Fruit fly (Drosophila melanogaster): ENCODE data around the gene CG16952.

The CG16952 gene

DNA sequence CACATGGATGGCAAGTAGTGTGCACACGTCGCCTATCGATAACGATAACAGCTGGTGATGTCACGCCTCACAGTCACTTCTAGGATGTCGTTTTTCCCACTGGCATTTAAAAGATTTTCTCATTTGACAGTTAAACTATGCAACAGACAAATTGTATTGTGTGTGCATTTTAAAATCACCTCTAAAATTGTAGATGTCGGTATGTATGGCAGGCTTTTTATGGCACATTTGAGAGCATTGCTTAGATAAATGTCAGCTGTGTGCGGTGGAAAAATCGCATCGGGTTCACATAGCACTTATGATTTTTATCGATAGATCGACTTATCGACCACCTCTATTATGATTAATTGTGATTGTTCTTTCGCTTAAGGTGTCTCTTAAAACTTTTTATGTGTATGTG lies 25.8 kb upstream of the CG16952 start, which contains the start of the genes ArgRS and CG8578 (continued):
- TF ChIP-seq CG3065 (GFP tag; optimal IDR thresholded peaks at IDR 0.05) (no peak), CG17361 (GFP tag; IDR thresholded peaks at IDR 0.05) (peak; percentile 86), CG7357 (GFP tag; IDR thresholded peaks at IDR 0.05) (peak; percentile 98), dm (GFP tag; optimal IDR thresholded peaks at IDR 0.05) (peak; percentile 83), Mad (GFP tag; optimal IDR thresholded peaks at IDR 0.05) (no peak), CG15073 (GFP tag; optimal IDR thresholded peaks at IDR 0.05) (no peak), MESR4 (GFP tag; optimal IDR thresholded peaks at IDR 0.05) (peak; percentile 24), Elba2 (GFP tag; optimal IDR thresholded peaks at IDR 0.05) (no peak), Bdp1 (GFP tag; optimal IDR thresholded peaks at IDR 0.05) (no peak), CG10147 (GFP tag; optimal IDR thresholded peaks at IDR 0.05) (no peak), CG8290 (GFP tag; optimal IDR thresholded peaks at IDR 0.05) (peak; percentile 84), CG8290 (tag; optimal IDR thresholded peaks at IDR 0.05) (no peak), Stat92E (GFP tag; optimal IDR thresholded peaks at IDR 0.05) (no peak), HLH54F (GFP tag; optimal IDR thresholded peaks at IDR 0.05) (peak; percentile 57), hkb (optimal IDR thresholded peaks at IDR 0.05) (peak; percentile 48), hkb (GFP tag; IDR thresholded peaks at IDR 0.05) (peak; percentile 47; the same call in 1 of the 2 replicates), aop (GFP tag; IDR thresholded peaks at IDR 0.05) (no peak), CG34376 (GFP tag; optimal IDR thresholded peaks at IDR 0.05) (peak; percentile 28), Neu2 (GFP tag; optimal IDR thresholded peaks at IDR 0.05; ENCODE audit: borderline replicate concordance) (no peak), prd (optimal IDR thresholded peaks at IDR 0.05) (no peak), prd (GFP tag; IDR thresholded peaks at IDR 0.05) (peak; percentile 85), CG32772 (GFP tag; IDR thresholded peaks at IDR 0.05) (no peak; the same call in 1 of the 2 replicates), twi (tag; optimal IDR thresholded peaks at IDR 0.05) (peak; percentile 41), CG10366 (GFP tag; IDR thresholded peaks at IDR 0.05) (0 out of 2 replicates have a peak, but pooled peaks have one; percentile 51), CG31365 (tag; optimal IDR thresholded peaks at IDR 0.05) (no peak), cwo (GFP tag; optimal IDR thresholded peaks at IDR 0.05) (no peak), CG10543 (GFP tag; optimal IDR thresholded peaks at IDR 0.05) (no peak), Oaz (GFP tag; IDR thresholded peaks at IDR 0.05) (peak; percentile 15; the same call in 1 of the 2 replicates), CG1832 (GFP tag; optimal IDR thresholded peaks at IDR 0.05) (no peak), zen (tag; optimal IDR thresholded peaks at IDR 0.05) (peak; percentile 34), ci (GFP tag; IDR thresholded peaks at IDR 0.05) (no peak), CG4328 (GFP tag; optimal IDR thresholded peaks at IDR 0.05) (no peak), row (GFP tag; IDR thresholded peaks at IDR 0.05) (peak; percentile 89), CG6791 (GFP tag; IDR thresholded peaks at IDR 0.05; ENCODE audit: partially characterized antibody) (peak; percentile 66; the same call in 2 of the 3 replicates), Med (GFP tag) (peak; percentile 97), amos (GFP tag; IDR thresholded peaks at IDR 0.05; ENCODE audit: partially characterized antibody) (peak; percentile 72; the same call in 1 of the 2 replicates), Tbp (GFP tag; optimal IDR thresholded peaks at IDR 0.05) (no peak), tna (GFP tag; IDR thresholded peaks at IDR 0.05; ENCODE audit: partially characterized antibody) (peak; percentile 67; the same call in 1 of the 2 replicates), CG14710 (tag; optimal IDR thresholded peaks at IDR 0.05) (peak; percentile 64), CG10209 (GFP tag; optimal IDR thresholded peaks at IDR 0.05) (peak; percentile 25), Ravus (GFP tag; IDR thresholded peaks at IDR 0.05) (no peak), jing (GFP tag; optimal IDR thresholded peaks at IDR 0.05) (no peak), nom (GFP tag; optimal IDR thresholded peaks at IDR 0.05) (no peak), pfk (GFP tag; optimal IDR thresholded peaks at IDR 0.05) (no peak), tin (GFP tag; optimal IDR thresholded peaks at IDR 0.05) (peak; percentile 24), pita (GFP tag; optimal IDR thresholded peaks at IDR 0.05) (no peak), sens-2 (GFP tag; IDR thresholded peaks at IDR 0.05) (no peak), CG17186 (GFP tag; optimal IDR thresholded peaks at IDR 0.05) (peak; percentile 66), CG9609 (GFP tag; optimal IDR thresholded peaks at IDR 0.05) (peak; percentile 6), her (GFP tag; optimal IDR thresholded peaks at IDR 0.05) (peak; percentile 17), Opbp (GFP tag; IDR thresholded peaks at IDR 0.05; ENCODE audit: partially characterized antibody) (peak; percentile 71; the same call in 2 of the 3 replicates)

Measured in whole organism, embryonic.